Fruit fly (Drosophila melanogaster) whole organism, embryonic: ENCODE measurements around the gene Datp.

Experiments
- Aef1 ChIP-seq: fragments of 200-800 bp; sonication (Bioruptor generic); IDR thresholded peaks from 3 replicates; pipeline ENCODE4 v1.3.6; 2022; ENCODE audit warnings: missing biosample characterization, missing genetic modification characterization
- Atf6 ChIP-seq: fragments of 200-800 bp; sonication (Bioruptor generic); IDR thresholded peaks from 2 replicates; pipeline ENCODE4 v1.3.6; 2022; ENCODE audit warnings: missing biosample characterization, missing genetic modification characterization
- B-H2 ChIP-seq: fragments of 200-800 bp; sonication (Bioruptor generic); optimal IDR thresholded peaks from 2 replicates; lab custom pipeline; 2018; ENCODE audit warnings: missing biosample characterization, mild to moderate bottlenecking, missing genetic modification characterization
- CG10209 ChIP-seq: fragments of 200-800 bp; sonication (Bioruptor generic); optimal IDR thresholded peaks from 3 replicates; lab custom pipeline; 2017; ENCODE audit warnings: missing biosample characterization, mild to moderate bottlenecking, missing genetic modification characterization, missing genetic modification reagents
- CG10366 ChIP-seq: fragments of 200-800 bp; sonication (Bioruptor generic); IDR thresholded peaks from 2 replicates; pipeline ENCODE4 v1.3.6; 2022; ENCODE audit warnings: missing biosample characterization, missing genetic modification characterization
- CG12104 ChIP-seq: fragments of 200-800 bp; sonication (Bioruptor generic); optimal IDR thresholded peaks from 3 replicates; lab custom pipeline; 2016; ENCODE audit warnings: missing biosample characterization, missing genetic modification characterization
- CG12219 ChIP-seq: fragments of 200-800 bp; sonication (Bioruptor generic); optimal IDR thresholded peaks from 3 replicates; lab custom pipeline; 2018; ENCODE audit warnings: missing biosample characterization, mild to moderate bottlenecking, missing genetic modification characterization
- CG1233 ChIP-seq: fragments of 200-800 bp; sonication (Bioruptor generic); optimal IDR thresholded peaks from 4 replicates; lab custom pipeline; 2018; ENCODE audit warnings: missing biosample characterization, mild to moderate bottlenecking, missing genetic modification characterization
- CG15011 ChIP-seq: fragments of 200-800 bp; sonication (Bioruptor generic); optimal IDR thresholded peaks from 3 replicates; lab custom pipeline; 2018; ENCODE audit warnings: missing biosample characterization, mild to moderate bottlenecking, missing genetic modification characterization
- CG15479 ChIP-seq: fragments of 200-800 bp; sonication (Bioruptor generic); optimal IDR thresholded peaks from 3 replicates; lab custom pipeline; 2019; ENCODE audit warnings: missing biosample characterization, mild to moderate bottlenecking, missing genetic modification characterization, moderate library complexity
- CG1647 ChIP-seq: fragments of 200-800 bp; sonication (Bioruptor generic); optimal IDR thresholded peaks from 3 replicates; lab custom pipeline; 2016; ENCODE audit warnings: missing biosample characterization, missing genetic modification characterization
- CG1832 ChIP-seq: fragments of 200-800 bp; sonication (Bioruptor generic); optimal IDR thresholded peaks from 2 replicates; lab custom pipeline; 2017; ENCODE audit warnings: missing biosample characterization, mild to moderate bottlenecking, missing genetic modification characterization, inconsistent platforms
- CG2129 ChIP-seq: fragments of 200-800 bp; sonication (Bioruptor generic); IDR thresholded peaks from 2 replicates; pipeline ENCODE4 v1.3.6; 2022; ENCODE audit warnings: missing biosample characterization, missing genetic modification characterization; ENCODE audit not compliant: partially characterized antibody
- CG2678 ChIP-seq: fragments of 200-800 bp; sonication (Bioruptor generic); optimal IDR thresholded peaks from 3 replicates; lab custom pipeline; 2019; ENCODE audit warnings: missing biosample characterization, mild to moderate bottlenecking, missing genetic modification characterization, moderate library complexity
- CG32532 ChIP-seq: fragments of 200-800 bp; sonication (Bioruptor generic); IDR thresholded peaks from 2 replicates; pipeline ENCODE4 v1.3.6; 2022; ENCODE audit warnings: missing biosample characterization, missing genetic modification characterization
- CG42726 ChIP-seq: fragments of 200-800 bp; sonication (Bioruptor generic); IDR thresholded peaks from 2 replicates; pipeline ENCODE4 v1.3.6; 2022; ENCODE audit warnings: missing biosample characterization, missing genetic modification characterization; ENCODE audit not compliant: partially characterized antibody
- CG4360 ChIP-seq: fragments of 200-800 bp; sonication (Bioruptor generic); IDR thresholded peaks from 2 replicates; pipeline ENCODE4 v1.3.6; 2022; ENCODE audit warnings: missing biosample characterization, missing genetic modification characterization
- CG4617 ChIP-seq: fragments of 200-800 bp; sonication (Bioruptor generic); optimal IDR thresholded peaks from 3 replicates; lab custom pipeline; 2016; ENCODE audit warnings: missing biosample characterization, missing genetic modification characterization, borderline replicate concordance
- CG6791 ChIP-seq: fragments of 200-800 bp; sonication (Bioruptor generic); IDR thresholded peaks from 3 replicates; pipeline ENCODE4 v1.3.6; 2022; ENCODE audit warnings: missing biosample characterization, missing genetic modification characterization; ENCODE audit not compliant: partially characterized antibody
- CG9437 ChIP-seq: fragments of 200-800 bp; sonication (Bioruptor generic); optimal IDR thresholded peaks from 2 replicates; lab custom pipeline; 2018; ENCODE audit warnings: missing biosample characterization, mild to moderate bottlenecking, missing genetic modification characterization
- D19B ChIP-seq: fragments of 200-800 bp; sonication (Bioruptor generic); optimal IDR thresholded peaks from 2 replicates; lab custom pipeline; 2017; ENCODE audit warnings: missing biosample characterization, mild to moderate bottlenecking, missing genetic modification characterization
- Dfd ChIP-seq, 2 experiments: fragments of >200 bp; optimal IDR thresholded peaks; 2 replicates each; lab custom pipeline; 2017; ENCODE audit warnings: missing biosample characterization in 2 of 2, missing genetic modification characterization in 2 of 2
- Dip3 ChIP-seq: fragments of 200-800 bp; sonication (Bioruptor generic); optimal IDR thresholded peaks from 3 replicates; lab custom pipeline; 2016; ENCODE audit warnings: missing biosample characterization, missing genetic modification characterization
- Elba2 ChIP-seq: fragments of 200-800 bp; sonication (Bioruptor generic); optimal IDR thresholded peaks from 3 replicates; lab custom pipeline; 2016; ENCODE audit warnings: missing biosample characterization, missing genetic modification characterization
- Fer2 ChIP-seq: fragments of 200-800 bp; sonication (Bioruptor generic); optimal IDR thresholded peaks from 2 replicates; lab custom pipeline; 2018; ENCODE audit warnings: missing biosample characterization, mild to moderate bottlenecking, missing genetic modification characterization, moderate library complexity
- Hey ChIP-seq: fragments of 200-800 bp; sonication (Bioruptor generic); optimal IDR thresholded peaks from 3 replicates; lab custom pipeline; 2018; ENCODE audit warnings: missing biosample characterization, mild to moderate bottlenecking, missing genetic modification characterization
- Hr78 ChIP-seq, 2 experiments: fragments of 200-800 bp in 1 of 2; fragments of >200 bp in 1 of 2; sonication (Bioruptor generic) in 1 of 2; optimal IDR thresholded peaks; 2 replicates each; lab custom pipeline; 2017 to 2019; ENCODE audit warnings: missing biosample characterization in 2 of 2, missing genetic modification characterization in 2 of 2, mild to moderate bottlenecking in 1 of 2, moderate library complexity in 1 of 2
- Lpt ChIP-seq: fragments of >200 bp; optimal IDR thresholded peaks from 2 replicates; lab custom pipeline; 2018; ENCODE audit warnings: missing biosample characterization, missing genetic modification characterization
- NfI ChIP-seq: fragments of 200-800 bp; sonication (Bioruptor generic); optimal IDR thresholded peaks from 3 replicates; lab custom pipeline; 2018; ENCODE audit warnings: missing biosample characterization, mild to moderate bottlenecking, missing genetic modification characterization, moderate library complexity
- Trl ChIP-seq, 3 experiments: fragments of >200 bp in 2 of 3; fragments of 200-800 bp in 1 of 3; sonication (Bioruptor generic) in 1 of 3; optimal IDR thresholded peaks; 2 replicates in 1 of 3; 3 replicates in 2 of 3; lab custom pipeline; 2016 to 2017; ENCODE audit warnings: missing biosample characterization in 1 of 3, missing genetic modification characterization in 1 of 3
- Usf ChIP-seq: fragments of 200-800 bp; sonication (Bioruptor generic); optimal IDR thresholded peaks from 2 replicates; lab custom pipeline; 2017; ENCODE audit warnings: missing genotype, missing biosample characterization, missing genetic modification characterization
- Xbp1 ChIP-seq: fragments of 200-800 bp; sonication (Bioruptor generic); optimal IDR thresholded peaks from 3 replicates; lab custom pipeline; 2016; ENCODE audit warnings: missing biosample characterization, mild to moderate bottlenecking, missing genetic modification characterization
- corto ChIP-seq: fragments of 200-800 bp; sonication (Bioruptor generic); optimal IDR thresholded peaks from 2 replicates; lab custom pipeline; 2016; ENCODE audit warnings: missing biosample characterization, mild to moderate bottlenecking, missing genetic modification characterization, moderate library complexity
- crp ChIP-seq, 2 experiments: fragments of 200-800 bp; sonication (Bioruptor generic); optimal IDR thresholded peaks; 2 replicates in 1 of 2; 3 replicates in 1 of 2; lab custom pipeline; 2017; ENCODE audit warnings: missing biosample characterization in 2 of 2, missing genetic modification characterization in 2 of 2, mild to moderate bottlenecking in 1 of 2, moderate library complexity in 1 of 2
- dmrt11E ChIP-seq: fragments of 200-800 bp; sonication (Bioruptor generic); optimal IDR thresholded peaks from 3 replicates; lab custom pipeline; 2018; ENCODE audit warnings: missing biosample characterization, mild to moderate bottlenecking, missing genetic modification characterization, moderate library complexity
- eyg ChIP-seq: fragments of 200-800 bp; sonication (Bioruptor generic); optimal IDR thresholded peaks from 3 replicates; lab custom pipeline; 2016; ENCODE audit warnings: missing biosample characterization, missing genetic modification characterization
- fru ChIP-seq: fragments of >200 bp; optimal IDR thresholded peaks from 2 replicates; lab custom pipeline; 2017
- grau ChIP-seq: fragments of 200-800 bp; optimal IDR thresholded peaks from 3 replicates; lab custom pipeline; 2019; ENCODE audit warnings: missing biosample characterization, mild to moderate bottlenecking, missing genetic modification characterization, moderate library complexity
- hbn ChIP-seq: fragments of 200-800 bp; sonication (Bioruptor generic); IDR thresholded peaks from 2 replicates; pipeline ENCODE4 v1.3.6; 2022; ENCODE audit warnings: missing biosample characterization, missing genetic modification characterization; ENCODE audit not compliant: partially characterized antibody
- insv ChIP-seq, 2 experiments: fragments of 200-800 bp; sonication (Bioruptor generic); optimal IDR thresholded peaks; 3 replicates each; lab custom pipeline; 2016 to 2018; ENCODE audit warnings: missing biosample characterization in 2 of 2, missing genetic modification characterization in 2 of 2
- jigr1 ChIP-seq: fragments of 200-800 bp; sonication (Bioruptor generic); IDR thresholded peaks from 3 replicates; pipeline ENCODE4 v1.3.6; 2022; ENCODE audit warnings: missing biosample characterization, missing genetic modification characterization
- kay ChIP-seq: fragments of 200-800 bp; sonication (Bioruptor generic); optimal IDR thresholded peaks from 2 replicates; lab custom pipeline; 2016; ENCODE audit warnings: missing biosample characterization, missing genetic modification characterization
- nerfin-1 ChIP-seq: fragments of 200-800 bp; sonication (Bioruptor generic); optimal IDR thresholded peaks from 3 replicates; lab custom pipeline; 2019; ENCODE audit warnings: missing biosample characterization, mild to moderate bottlenecking, missing genetic modification characterization, moderate library complexity
- onecut ChIP-seq: fragments of 200-800 bp; sonication (Bioruptor generic); IDR thresholded peaks from 2 replicates; pipeline ENCODE4 v1.3.6; 2022; ENCODE audit warnings: missing biosample characterization, missing genetic modification characterization
- peb ChIP-seq: fragments of 200-800 bp; sonication (Bioruptor generic); IDR thresholded peaks from 2 replicates; pipeline ENCODE4 v1.3.6; 2022; ENCODE audit warnings: missing biosample characterization, missing genetic modification characterization
- schlank ChIP-seq: fragments of 200-800 bp; sonication (Bioruptor generic); optimal IDR thresholded peaks from 2 replicates; lab custom pipeline; 2018; ENCODE audit warnings: missing biosample characterization, mild to moderate bottlenecking, missing genetic modification characterization
- seq ChIP-seq: fragments of 200-800 bp; sonication (Bioruptor generic); IDR thresholded peaks from 2 replicates; pipeline ENCODE4 v1.3.6; 2022; ENCODE audit warnings: missing biosample characterization, missing genetic modification characterization
- tna ChIP-seq: fragments of 200-800 bp; sonication (Bioruptor generic); IDR thresholded peaks from 2 replicates; pipeline ENCODE4 v1.3.6; 2022; ENCODE audit warnings: missing biosample characterization, missing genetic modification characterization; ENCODE audit not compliant: partially characterized antibody
- wdn ChIP-seq: fragments of 200-800 bp; sonication (Bioruptor generic); IDR thresholded peaks from 2 replicates; pipeline ENCODE4 v1.3.6; 2022; ENCODE audit warnings: missing biosample characterization, missing genetic modification characterization
- wor ChIP-seq: fragments of 200-800 bp; sonication (Bioruptor generic); IDR thresholded peaks from 2 replicates; pipeline ENCODE4 v1.3.6; 2022; ENCODE audit warnings: missing biosample characterization, missing genetic modification characterization

The Datp gene

DNA sequence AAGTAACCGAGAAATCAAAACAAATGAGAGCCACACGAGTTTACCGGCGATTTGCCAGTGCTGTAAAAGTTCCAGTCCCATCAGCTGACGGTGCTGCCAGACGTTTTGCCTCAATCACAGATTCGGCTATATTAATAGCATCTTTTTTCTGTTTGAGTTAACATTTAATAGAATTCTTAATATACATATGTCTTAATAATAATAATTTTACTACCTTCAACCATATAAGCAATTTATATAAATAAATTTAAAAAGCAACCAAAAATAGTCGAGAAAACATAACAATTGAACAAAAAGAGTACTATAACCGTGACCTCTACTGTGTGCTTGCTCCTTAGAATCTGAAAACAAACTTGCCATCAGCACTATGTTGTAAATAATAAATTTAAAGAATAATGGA, 15.5 kb upstream of the Datp start, which contains the start of the genes CG13126 and CG4709 (continued):
- TF ChIP-seq CG4360 (peak; percentile 48), CG2678 (tag; lab: Kevin White, UChicago) (peak; percentile 96), Fer2 (tag; lab: Kevin White, UChicago) (peak; percentile 86), dmrt11E (peak; percentile 94), Hey (no peak), fru (lab: Kevin White, UChicago) (no peak), hbn (GFP tag; lab: Robert Waterston, UW) (no peak), corto (GFP tag; lab: Kevin White, UChicago) (peak; percentile 82), kay (GFP tag; lab: Kevin White, UChicago) (peak; percentile 82), eyg (peak; percentile 4), CG42726 (no peak), CG2129 (GFP tag; lab: Robert Waterston, UW) (no peak), Xbp1 (peak; percentile 90), B-H2 (peak; percentile 84), tna (GFP tag; lab: Robert Waterston, UW) (no peak), Dip3 (GFP tag; lab: Kevin White, UChicago) (peak; percentile 52), CG12104 (peak; percentile 91), CG32532 (GFP tag; lab: Robert Waterston, UW) (peak; percentile 92), Usf (GFP tag; lab: Kevin White, UChicago) (peak; percentile 57), CG6791 (GFP tag; lab: Robert Waterston, UW) (no peak), Hr78 (GFP tag; optimal IDR thresholded peaks at IDR 0.05; lab: Kevin White, UChicago) (peak in 1 of 2 experiments; percentile 83), Elba2 (GFP tag; lab: Kevin White, UChicago) (peak; percentile 15), grau (tag; lab: Kevin White, UChicago) (peak; percentile 93), Aef1 (GFP tag; lab: Robert Waterston, UW) (peak; percentile 81), peb (GFP tag; lab: Robert Waterston, UW) (peak; percentile 78), onecut (GFP tag; lab: Robert Waterston, UW) (peak; percentile 71), Lpt (GFP tag; lab: Kevin White, UChicago) (no peak), CG12219 (GFP tag; lab: Kevin White, UChicago) (peak; percentile 70), D19B (GFP tag; lab: Kevin White, UChicago) (peak; percentile 81), CG4617 (peak; percentile 85), seq (GFP tag; lab: Robert Waterston, UW) (peak; percentile 66; the same call in 1 of the 2 replicates), wdn (peak; percentile 71; the same call in 1 of the 2 replicates), CG9437 (GFP tag; lab: Kevin White, UChicago) (peak; percentile 82), schlank (peak; percentile 24), CG15011 (GFP tag; lab: Kevin White, UChicago) (peak; percentile 77), CG1233 (peak; percentile 90), CG10366 (GFP tag; lab: Robert Waterston, UW) (peak; percentile 87), nerfin-1 (tag; lab: Kevin White, UChicago) (peak; percentile 92), Trl (optimal IDR thresholded peaks at IDR 0.05; lab: Kevin White, UChicago) (no peak), Trl (GFP tag; optimal IDR thresholded peaks at IDR 0.05; lab: Kevin White, UChicago) (peak; percentile 40), Dfd (GFP tag; optimal IDR thresholded peaks at IDR 0.05; lab: Kevin White, UChicago) (no peak), wor (peak; percentile 64), crp (GFP tag; optimal IDR thresholded peaks at IDR 0.05; lab: Kevin White, UChicago) (peak; percentile 79 to 96), CG10209 (peak; percentile 91), jigr1 (GFP tag; lab: Robert Waterston, UW) (peak; percentile 35; the same call in 1 of the 3 replicates), CG1832 (no peak), NfI (GFP tag; lab: Kevin White, UChicago) (peak; percentile 87), CG1647 (GFP tag; lab: Kevin White, UChicago) (peak; percentile 59), CG15479 (GFP tag; lab: Kevin White, UChicago) (no peak), Atf6 (GFP tag; lab: Robert Waterston, UW) (peak; percentile 84), insv (GFP tag; optimal IDR thresholded peaks at IDR 0.05; lab: Kevin White, UChicago) (peak in 1 of 2 experiments; percentile 45)
